Fruit fly (Drosophila melanogaster): ENCODE results near the gene Syt14.

The Syt14 gene

DNA sequence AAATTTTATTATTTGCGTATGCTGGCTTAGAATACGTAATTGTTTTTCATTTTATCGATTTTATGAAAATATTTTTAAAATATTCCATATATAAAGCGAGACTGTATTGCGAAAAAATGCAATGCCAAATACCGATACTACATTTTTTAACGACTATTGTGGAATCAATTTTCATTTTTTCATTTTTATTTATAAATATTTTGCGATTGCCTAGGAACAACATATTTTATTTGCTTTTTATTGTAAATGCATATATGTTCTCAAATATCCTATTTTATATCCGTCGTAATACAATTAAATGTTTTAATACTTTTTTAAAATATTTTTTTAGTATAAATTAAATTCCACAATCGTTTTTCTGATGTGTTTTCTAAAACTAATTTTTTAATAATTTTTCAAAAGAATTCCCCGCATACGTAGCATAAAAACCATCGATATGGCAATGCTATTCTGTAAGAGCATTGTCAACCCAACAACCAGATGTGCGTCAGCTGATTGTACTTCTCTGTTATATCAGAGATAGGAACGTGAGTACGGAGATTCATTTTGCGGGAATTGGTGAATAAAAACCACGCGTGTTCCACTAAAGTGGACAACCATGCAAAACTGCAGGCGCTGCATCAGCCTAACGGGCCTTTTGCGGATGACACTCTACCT lies 7.7 kb downstream of the Syt14 start, which contains the start of gene Suv3 (continued):
- peak; percentile 11 for TF ChIP-seq lz (GFP tag; optimal IDR thresholded peaks at IDR 0.05)
- TF ChIP-seq Hr38 (GFP tag; optimal IDR thresholded peaks at IDR 0.05), result no peak
- no peak for TF ChIP-seq svp (GFP tag)
- TF ChIP-seq Eip75B (GFP tag; optimal IDR thresholded peaks at IDR 0.05), result no peak
- no peak for TF ChIP-seq Hr4 (GFP tag; optimal IDR thresholded peaks at IDR 0.05)
- TF ChIP-seq CG1621 (tag; optimal IDR thresholded peaks at IDR 0.05), result no peak
- TF ChIP-seq achi (GFP tag; optimal IDR thresholded peaks at IDR 0.05), result peak; percentile 46
- no peak for TF ChIP-seq dsx (GFP tag; optimal IDR thresholded peaks at IDR 0.05; ENCODE audit: poor library complexity, severe bottlenecking)
- peak; percentile 61 for TF ChIP-seq CG3032 (tag; optimal IDR thresholded peaks at IDR 0.05)
- TF ChIP-seq Ets96B (tag; optimal IDR thresholded peaks at IDR 0.05), result peak; percentile 28
- TF ChIP-seq Gug (GFP tag; IDR thresholded peaks at IDR 0.05), result no peak
- TF ChIP-seq CG6276 (GFP tag; optimal IDR thresholded peaks at IDR 0.05), result no peak
- no peak for TF ChIP-seq Smox (GFP tag; optimal IDR thresholded peaks at IDR 0.05)
- no peak for TF ChIP-seq CG11762 (GFP tag; optimal IDR thresholded peaks at IDR 0.05; ENCODE audit: insufficient read depth)
- no peak for TF ChIP-seq CG16779 (tag; optimal IDR thresholded peaks at IDR 0.05)
- TF ChIP-seq dac (GFP tag; optimal IDR thresholded peaks at IDR 0.05), result no peak
- no peak for TF ChIP-seq net (GFP tag; optimal IDR thresholded peaks at IDR 0.05)
- TF ChIP-seq ss (GFP tag; optimal IDR thresholded peaks at IDR 0.05), result no peak
- peak; percentile 5 for TF ChIP-seq CG31627 (GFP tag; optimal IDR thresholded peaks at IDR 0.05)
- no peak for TF ChIP-seq Blimp-1 (GFP tag; optimal IDR thresholded peaks at IDR 0.05)
- no peak for TF ChIP-seq CG11902 (GFP tag; optimal IDR thresholded peaks at IDR 0.05)
- no peak for TF ChIP-seq CG32006 (GFP tag; optimal IDR thresholded peaks at IDR 0.05)
- no peak for TF ChIP-seq Ets21C (GFP tag; optimal IDR thresholded peaks at IDR 0.05)
- no peak for TF ChIP-seq OdsH (GFP tag; optimal IDR thresholded peaks at IDR 0.05)
- peak; percentile 40 for TF ChIP-seq esn (GFP tag; optimal IDR thresholded peaks at IDR 0.05)
- no peak; the same call in 2 of the 3 replicates for TF ChIP-seq eg (GFP tag; IDR thresholded peaks at IDR 0.05)
- TF ChIP-seq fkh (GFP tag; optimal IDR thresholded peaks at IDR 0.05), result peak; percentile 21

DNA sequence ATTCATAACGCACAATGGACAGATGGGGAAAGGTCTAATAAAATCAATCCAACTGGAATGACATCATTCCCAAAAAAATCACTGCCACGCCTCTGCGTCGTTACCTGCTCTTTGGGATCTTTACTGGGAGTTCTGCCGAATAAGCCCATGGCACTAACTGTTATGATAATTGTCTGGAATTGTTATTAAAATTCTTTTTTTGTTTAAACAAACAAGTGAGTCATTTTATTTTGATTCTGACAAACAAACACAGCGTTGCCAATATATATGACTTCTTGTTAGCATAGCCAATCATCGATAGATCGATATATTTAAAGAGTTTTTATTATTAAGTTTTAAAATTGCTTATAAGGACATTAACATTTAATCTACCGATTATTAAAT lies 8.2 kb downstream of the Syt14 start, which contains the start of gene Vps24:
Vps24 (minus strand) TSS at position 265 of the 384 bp plus-strand sequence.
- TF ChIP-seq vri (GFP tag; optimal IDR thresholded peaks at IDR 0.05) (peak; percentile 35), spab (GFP tag; optimal IDR thresholded peaks at IDR 0.05) (no peak), fkh (GFP tag; optimal IDR thresholded peaks at IDR 0.05) (peak; percentile 80)

DNA sequence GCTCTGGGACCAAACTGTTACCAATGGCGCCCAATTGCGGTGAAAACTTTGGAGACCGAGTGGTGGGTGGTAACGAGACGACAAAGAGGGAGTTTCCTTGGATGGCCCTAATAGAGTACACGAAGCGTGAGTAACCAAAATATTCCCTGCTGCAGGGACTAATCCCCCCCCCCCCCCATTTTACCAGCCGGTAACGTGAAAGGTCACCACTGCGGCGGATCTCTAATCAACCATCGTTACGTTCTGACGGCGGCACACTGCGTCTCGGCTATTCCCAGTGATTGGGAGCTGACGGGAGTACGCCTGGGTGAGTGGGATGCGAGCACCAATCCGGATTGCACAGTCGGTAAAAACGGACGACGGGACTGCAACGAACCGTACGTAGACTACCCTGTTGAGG lies 10.2 kb downstream of the Syt14 start:
- peak; percentile 56 for TF ChIP-seq svp (GFP tag)
- no peak for TF ChIP-seq CG8632 (GFP tag; optimal IDR thresholded peaks at IDR 0.05)
- no peak for TF ChIP-seq CG8319 (GFP tag; optimal IDR thresholded peaks at IDR 0.05)

DNA sequence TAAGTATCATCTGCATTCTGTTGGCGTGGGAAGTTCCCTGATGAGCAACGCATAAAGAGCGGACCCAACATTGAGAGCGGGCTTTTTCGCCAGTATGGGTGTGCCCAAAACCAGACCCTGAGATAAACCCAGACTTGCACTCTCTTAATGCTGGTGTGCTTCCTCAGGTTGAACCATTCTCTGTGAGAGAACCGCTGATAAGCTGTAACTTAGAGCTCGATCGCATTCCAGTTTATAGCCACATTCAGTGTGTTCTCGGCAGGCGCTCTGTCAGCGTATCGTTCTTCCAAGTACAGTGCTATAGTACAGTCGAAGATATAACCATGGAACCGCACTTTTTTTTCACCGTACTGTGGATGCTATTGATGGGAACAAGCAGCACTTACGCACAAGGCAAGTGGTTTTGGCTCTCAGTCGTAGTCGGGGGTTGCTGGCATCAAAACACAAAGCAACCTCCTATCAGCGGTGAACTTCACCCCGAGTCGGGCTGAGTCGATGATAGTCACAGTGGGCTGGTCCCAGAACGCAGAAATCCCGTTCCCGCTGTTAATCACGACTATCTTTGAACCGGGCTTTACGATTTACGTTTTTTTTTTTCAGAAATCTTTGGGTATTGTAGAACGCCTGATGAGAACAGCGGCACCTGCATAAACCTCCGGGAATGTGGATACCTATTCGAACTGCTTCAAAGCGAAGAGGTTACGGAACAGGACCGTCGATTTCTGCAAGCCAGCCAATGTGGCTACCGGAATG lies 11.0 kb downstream of the Syt14 start, which contains the start of gene MP1:
MP1 (plus strand) TSS at position 245 of the 753 bp plus-strand sequence.
- peak; percentile 1 for TF ChIP-seq topi (GFP tag; optimal IDR thresholded peaks at IDR 0.05)
- peak; percentile 16 for TF ChIP-seq Sox14 (GFP tag; optimal IDR thresholded peaks at IDR 0.05)
- no peak for TF ChIP-seq salr (GFP tag; optimal IDR thresholded peaks at IDR 0.05)
- peak; percentile 78 for TF ChIP-seq CG1621 (tag; optimal IDR thresholded peaks at IDR 0.05)
- TF ChIP-seq Sox15 (GFP tag; optimal IDR thresholded peaks at IDR 0.05), result no peak
- no peak for TF ChIP-seq fd59A (GFP tag; optimal IDR thresholded peaks at IDR 0.05)
- no peak for TF ChIP-seq CG11294 (GFP tag; IDR thresholded peaks at IDR 0.05)
- TF ChIP-seq vri (GFP tag; optimal IDR thresholded peaks at IDR 0.05), result peak; percentile 21
- peak; percentile 77 for TF ChIP-seq Eip78C (GFP tag)
- TF ChIP-seq CG15336 (GFP tag; IDR thresholded peaks at IDR 0.05), result no peak; the same call in 1 of the 2 replicates
- peak; percentile 96 for TF ChIP-seq svp (GFP tag)
- TF ChIP-seq CG3919 (GFP tag; optimal IDR thresholded peaks at IDR 0.05), result no peak
- TF ChIP-seq CG10669 (GFP tag; optimal IDR thresholded peaks at IDR 0.05), result no peak
- no peak for TF ChIP-seq achi (GFP tag; optimal IDR thresholded peaks at IDR 0.05)
- TF ChIP-seq Hr39 (GFP tag; optimal IDR thresholded peaks at IDR 0.05), result no peak
- no peak for TF ChIP-seq CG8632 (GFP tag; optimal IDR thresholded peaks at IDR 0.05)
- peak; percentile 41 for TF ChIP-seq Sox102F (GFP tag; optimal IDR thresholded peaks at IDR 0.05)
- TF ChIP-seq CG7368 (GFP tag; optimal IDR thresholded peaks at IDR 0.05), result no peak
- TF ChIP-seq CG6792 (GFP tag; optimal IDR thresholded peaks at IDR 0.05), result no peak
